Fruit fly (Drosophila melanogaster) whole organism, embryonic: Measurements from ENCODE around the gene CG42759.
A peak's percentile ranks its signal among the peaks of the same experiment; 100 is the strongest.

Experiments
- Aef1 ChIP-seq: fragments of 200-800 bp; sonication (Bioruptor generic); IDR thresholded peaks from 3 replicates; pipeline ENCODE4 v1.3.6; 2022; ENCODE audit warnings: missing biosample characterization, missing genetic modification characterization
- Atf6 ChIP-seq: fragments of 200-800 bp; sonication (Bioruptor generic); IDR thresholded peaks from 2 replicates; pipeline ENCODE4 v1.3.6; 2022; ENCODE audit warnings: missing biosample characterization, missing genetic modification characterization
- Bteb2 ChIP-seq: fragments of 200-800 bp; sonication (Bioruptor generic); optimal IDR thresholded peaks from 2 replicates; lab custom pipeline; 2016; ENCODE audit warnings: missing biosample characterization, missing genetic modification characterization
- CG10274 ChIP-seq: fragments of 200-800 bp; sonication (Bioruptor generic); optimal IDR thresholded peaks from 3 replicates; lab custom pipeline; 2017; ENCODE audit warnings: missing biosample characterization, mild to moderate bottlenecking, missing genetic modification characterization
- CG10654 ChIP-seq: fragments of 200-800 bp; sonication (Bioruptor generic); optimal IDR thresholded peaks from 2 replicates; lab custom pipeline; 2016; ENCODE audit warnings: missing biosample characterization, missing genetic modification characterization
- CG11093 ChIP-seq: fragments of 200-800 bp; sonication (Bioruptor generic); IDR thresholded peaks from 3 replicates; pipeline ENCODE4 v1.3.6; 2022; ENCODE audit warnings: missing biosample characterization, missing genetic modification characterization
- CG13894 ChIP-seq: fragments of 200-800 bp; sonication (Bioruptor generic); optimal IDR thresholded peaks from 3 replicates; lab custom pipeline; 2018; ENCODE audit warnings: missing biosample characterization, mild to moderate bottlenecking, missing genetic modification characterization, moderate library complexity
- CG14860 ChIP-seq: fragments of 200-800 bp; sonication (Bioruptor generic); IDR thresholded peaks from 3 replicates; pipeline ENCODE4 v1.3.6; 2022; ENCODE audit warnings: missing biosample characterization, missing genetic modification characterization; ENCODE audit not compliant: partially characterized antibody
- CG16815 ChIP-seq: fragments of 200-800 bp; sonication (Bioruptor generic); optimal IDR thresholded peaks from 3 replicates; lab custom pipeline; 2017; ENCODE audit warnings: missing biosample characterization, mild to moderate bottlenecking, missing genetic modification characterization
- CG16863 ChIP-seq: fragments of 200-800 bp; sonication (Bioruptor generic); optimal IDR thresholded peaks from 3 replicates; lab custom pipeline; 2016; ENCODE audit warnings: missing biosample characterization, missing genetic modification characterization
- CG17328 ChIP-seq: fragments of 200-800 bp; sonication (Bioruptor generic); IDR thresholded peaks from 2 replicates; pipeline ENCODE4 v1.3.6; 2022; ENCODE audit warnings: missing biosample characterization, missing genetic modification characterization
- CG17912 ChIP-seq: fragments of 200-800 bp; sonication (Bioruptor generic); optimal IDR thresholded peaks from 2 replicates; lab custom pipeline; 2018; ENCODE audit warnings: missing biosample characterization, mild to moderate bottlenecking, missing genetic modification characterization
- CG18476 ChIP-seq: fragments of 200-800 bp; sonication (Bioruptor generic); optimal IDR thresholded peaks from 2 replicates; lab custom pipeline; 2016; ENCODE audit warnings: missing biosample characterization, mild to moderate bottlenecking, missing genetic modification characterization
- CG18619 ChIP-seq: fragments of 200-800 bp; sonication (Bioruptor generic); optimal IDR thresholded peaks from 3 replicates; lab custom pipeline; 2017; ENCODE audit warnings: missing biosample characterization, mild to moderate bottlenecking, missing genetic modification characterization
- CG2116 ChIP-seq: fragments of 200-800 bp; sonication (Bioruptor generic); optimal IDR thresholded peaks from 3 replicates; lab custom pipeline; 2018; ENCODE audit warnings: missing biosample characterization, mild to moderate bottlenecking, missing genetic modification characterization
- CG3065 ChIP-seq: fragments of 200-800 bp; sonication (Bioruptor generic); optimal IDR thresholded peaks from 2 replicates; lab custom pipeline; 2016; ENCODE audit warnings: missing biosample characterization, missing genetic modification characterization
- CG31388 ChIP-seq: fragments of 200-800 bp; sonication (Bioruptor generic); optimal IDR thresholded peaks from 2 replicates; lab custom pipeline; 2016; ENCODE audit warnings: missing biosample characterization, missing genetic modification characterization
- CG3995 ChIP-seq: fragments of 200-800 bp; sonication (Bioruptor generic); optimal IDR thresholded peaks from 3 replicates; lab custom pipeline; 2016; ENCODE audit warnings: missing biosample characterization, missing genetic modification characterization
- CG5953 ChIP-seq: fragments of 200-800 bp; sonication (Bioruptor generic); IDR thresholded peaks from 2 replicates; pipeline ENCODE4 v1.3.6; 2022; ENCODE audit warnings: missing biosample characterization, missing genetic modification characterization
- CG6765 ChIP-seq: fragments of 200-800 bp; sonication (Bioruptor generic); optimal IDR thresholded peaks from 3 replicates; lab custom pipeline; 2017; ENCODE audit warnings: missing biosample characterization, mild to moderate bottlenecking, missing genetic modification characterization
- CG8478 ChIP-seq: fragments of >200 bp; optimal IDR thresholded peaks from 2 replicates; lab custom pipeline; 2018
- CG8765 ChIP-seq: fragments of 200-800 bp; sonication (Bioruptor generic); IDR thresholded peaks from 2 replicates; pipeline ENCODE4 v1.3.6; 2022; ENCODE audit warnings: missing biosample characterization, missing genetic modification characterization
- CG9817 ChIP-seq: fragments of 200-800 bp; sonication (Bioruptor generic); optimal IDR thresholded peaks from 2 replicates; lab custom pipeline; 2018; ENCODE audit warnings: missing biosample characterization, mild to moderate bottlenecking, missing genetic modification characterization, moderate library complexity
- D19B ChIP-seq: fragments of 200-800 bp; sonication (Bioruptor generic); optimal IDR thresholded peaks from 2 replicates; lab custom pipeline; 2017; ENCODE audit warnings: missing biosample characterization, mild to moderate bottlenecking, missing genetic modification characterization
- Dref ChIP-seq: fragments of 200-800 bp; sonication (Bioruptor generic); IDR thresholded peaks from 2 replicates; pipeline ENCODE4 v1.3.6; 2022; ENCODE audit warnings: missing biosample characterization, missing genetic modification characterization
- Fer3 ChIP-seq: fragments of 200-800 bp; sonication (Bioruptor generic); optimal IDR thresholded peaks from 2 replicates; lab custom pipeline; 2018; ENCODE audit warnings: missing biosample characterization, mild to moderate bottlenecking, missing genetic modification characterization, moderate library complexity
- Gsc ChIP-seq: fragments of 200-800 bp; sonication (Bioruptor generic); IDR thresholded peaks from 2 replicates; pipeline ENCODE4 v1.3.6; 2022; ENCODE audit warnings: missing biosample characterization, missing genetic modification characterization
- HHEX ChIP-seq: fragments of 200-800 bp; sonication (Bioruptor generic); optimal IDR thresholded peaks from 3 replicates; lab custom pipeline; 2017; ENCODE audit warnings: missing biosample characterization, mild to moderate bottlenecking, missing genetic modification characterization, missing genetic modification reagents
- Hey ChIP-seq: fragments of 200-800 bp; sonication (Bioruptor generic); optimal IDR thresholded peaks from 3 replicates; lab custom pipeline; 2018; ENCODE audit warnings: missing biosample characterization, mild to moderate bottlenecking, missing genetic modification characterization
- Hsf ChIP-seq: fragments of 200-800 bp; sonication (Bioruptor generic); optimal IDR thresholded peaks from 3 replicates; lab custom pipeline; 2016; ENCODE audit warnings: missing biosample characterization, missing genetic modification characterization
- Poxn ChIP-seq: fragments of 200-800 bp; sonication (Bioruptor generic); IDR thresholded peaks from 2 replicates; pipeline ENCODE4 v1.3.6; 2022; ENCODE audit warnings: missing biosample characterization, missing genetic modification characterization
- Sin3A ChIP-seq: fragments of >200 bp; optimal IDR thresholded peaks from 2 replicates; lab custom pipeline; 2018
- ash1 ChIP-seq: fragments of 200-800 bp; sonication (Bioruptor generic); optimal IDR thresholded peaks from 2 replicates; lab custom pipeline; 2018; ENCODE audit warnings: missing biosample characterization, mild to moderate bottlenecking, missing genetic modification characterization
- br ChIP-seq: fragments of >200 bp; optimal IDR thresholded peaks from 2 replicates; lab custom pipeline; 2017
- cas ChIP-seq: fragments of 200-800 bp; sonication (Bioruptor generic); IDR thresholded peaks from 2 replicates; pipeline ENCODE4 v1.3.6; 2022; ENCODE audit warnings: missing biosample characterization, missing genetic modification characterization
- gcm ChIP-seq: fragments of 200-800 bp; sonication (Bioruptor generic); optimal IDR thresholded peaks from 2 replicates; lab custom pipeline; 2019; ENCODE audit warnings: missing biosample characterization, mild to moderate bottlenecking, missing genetic modification characterization, moderate library complexity
- hkb ChIP-seq, 2 experiments: fragments of 200-800 bp in 1 of 2; fragments of >200 bp in 1 of 2; sonication (Bioruptor generic) in 1 of 2; IDR thresholded peaks in 1 of 2; optimal IDR thresholded peaks in 1 of 2; 2 replicates each; pipeline versions ENCODE4 v1.3.6 to Lab custom; 2017 to 2022; ENCODE audit warnings: missing biosample characterization in 1 of 2, missing genetic modification characterization in 1 of 2
- inv ChIP-seq: fragments of 200-800 bp; sonication (Bioruptor generic); IDR thresholded peaks from 2 replicates; pipeline ENCODE4 v1.3.6; 2022; ENCODE audit warnings: missing biosample characterization, missing genetic modification characterization; ENCODE audit not compliant: partially characterized antibody
- jing ChIP-seq: fragments of 200-800 bp; sonication (Bioruptor generic); optimal IDR thresholded peaks from 2 replicates; lab custom pipeline; 2018; ENCODE audit warnings: missing biosample characterization, mild to moderate bottlenecking, missing genetic modification characterization
- kah ChIP-seq: fragments of 200-800 bp; sonication (Bioruptor generic); optimal IDR thresholded peaks from 2 replicates; lab custom pipeline; 2018; ENCODE audit warnings: missing biosample characterization, mild to moderate bottlenecking, missing genetic modification characterization
- mam ChIP-seq: fragments of 200-800 bp; sonication (Bioruptor generic); optimal IDR thresholded peaks from 3 replicates; lab custom pipeline; 2016; ENCODE audit warnings: missing biosample characterization, missing genetic modification characterization
- nerfin-2 ChIP-seq: fragments of 200-800 bp; sonication (Bioruptor generic); IDR thresholded peaks from 2 replicates; pipeline ENCODE4 v1.3.6; 2022; ENCODE audit warnings: missing biosample characterization, missing genetic modification characterization; ENCODE audit not compliant: partially characterized antibody
- pb ChIP-seq: fragments of 200-800 bp; sonication (Bioruptor generic); optimal IDR thresholded peaks from 3 replicates; lab custom pipeline; 2016; ENCODE audit warnings: missing biosample characterization, missing genetic modification characterization
- pita ChIP-seq: fragments of 200-800 bp; sonication (Bioruptor generic); optimal IDR thresholded peaks from 2 replicates; lab custom pipeline; 2017; ENCODE audit warnings: missing biosample characterization, mild to moderate bottlenecking, missing genetic modification characterization
- schlank ChIP-seq: fragments of 200-800 bp; sonication (Bioruptor generic); optimal IDR thresholded peaks from 2 replicates; lab custom pipeline; 2018; ENCODE audit warnings: missing biosample characterization, mild to moderate bottlenecking, missing genetic modification characterization
- scrt ChIP-seq: fragments of 200-800 bp; sonication (Bioruptor generic); optimal IDR thresholded peaks from 2 replicates; lab custom pipeline; 2018; ENCODE audit warnings: missing biosample characterization, mild to moderate bottlenecking, missing genetic modification characterization, moderate library complexity
- slp2 ChIP-seq: fragments of 200-800 bp; sonication (Bioruptor generic); optimal IDR thresholded peaks from 2 replicates; lab custom pipeline; 2016; ENCODE audit warnings: missing biosample characterization, missing genetic modification characterization
- ssp ChIP-seq: fragments of 200-800 bp; sonication (Bioruptor generic); IDR thresholded peaks from 2 replicates; pipeline ENCODE4 v1.3.6; 2022; ENCODE audit warnings: missing biosample characterization, missing genetic modification characterization
- tgo ChIP-seq: fragments of 200-800 bp; sonication (Bioruptor generic); IDR thresholded peaks from 3 replicates; pipeline ENCODE4 v1.3.6; 2022; ENCODE audit warnings: missing biosample characterization, missing genetic modification characterization
- tin ChIP-seq: fragments of 200-800 bp; sonication (Bioruptor generic); optimal IDR thresholded peaks from 3 replicates; lab custom pipeline; 2016; ENCODE audit warnings: missing biosample characterization, missing genetic modification characterization
- unpg ChIP-seq: fragments of 200-800 bp; sonication (Bioruptor generic); optimal IDR thresholded peaks from 3 replicates; lab custom pipeline; 2018; ENCODE audit warnings: missing biosample characterization, mild to moderate bottlenecking, missing genetic modification characterization, moderate library complexity
- z ChIP-seq: fragments of 200-800 bp; sonication (Bioruptor generic); IDR thresholded peaks from 3 replicates; pipeline ENCODE4 v1.3.6; 2022; ENCODE audit warnings: missing biosample characterization, missing genetic modification characterization

Gene CG42759

DNA sequence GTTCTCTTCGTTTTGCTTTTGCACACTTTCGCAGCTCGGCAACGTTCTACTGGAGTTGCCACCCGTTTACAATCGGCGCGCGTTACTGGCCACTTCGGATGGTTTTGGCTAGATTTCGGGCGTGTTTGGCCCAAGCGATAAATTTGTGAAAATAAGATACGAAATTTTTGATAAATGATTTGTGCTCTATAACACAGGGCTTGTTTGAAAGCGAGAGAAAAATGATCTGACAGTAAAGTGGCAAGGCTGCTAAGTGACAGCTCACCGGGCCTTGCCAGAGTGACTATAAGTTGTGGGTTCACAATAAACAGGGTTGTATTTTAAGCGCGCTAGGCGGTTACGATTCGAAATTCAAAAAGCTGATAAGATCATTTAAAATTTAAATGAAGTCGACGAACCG, 32.9 kb upstream of the CG42759 start, which contains the start of gene Fmr1 (continued):
- TF ChIP-seq CG10274 (GFP tag; lab: Kevin White, UChicago) (no peak), cas (no peak), gcm (GFP tag; lab: Kevin White, UChicago) (no peak), jing (no peak), CG13894 (tag; lab: Kevin White, UChicago) (no peak), Gsc (GFP tag; lab: Robert Waterston, UW) (no peak), br (lab: Kevin White, UChicago) (no peak), CG16863 (GFP tag; lab: Kevin White, UChicago) (peak; percentile 30), hkb (optimal IDR thresholded peaks at IDR 0.05; lab: Kevin White, UChicago) (peak; percentile 90), hkb (GFP tag; IDR thresholded peaks at IDR 0.05; lab: Robert Waterston, UW) (peak; percentile 26; the same call in 1 of the 2 replicates), tin (GFP tag; lab: Kevin White, UChicago) (peak; percentile 29), CG16815 (peak; percentile 9), z (GFP tag; lab: Robert Waterston, UW) (no peak), Fer3 (tag; lab: Kevin White, UChicago) (peak; percentile 33), HHEX (GFP tag; lab: Kevin White, UChicago) (no peak), CG5953 (GFP tag; lab: Robert Waterston, UW) (no peak), ssp (GFP tag; lab: Robert Waterston, UW) (no peak), CG18476 (GFP tag; lab: Kevin White, UChicago) (no peak), Hey (tag; lab: Kevin White, UChicago) (no peak), CG17912 (GFP tag; lab: Kevin White, UChicago) (no peak), Atf6 (GFP tag; lab: Robert Waterston, UW) (peak; percentile 40; the same call in 1 of the 2 replicates), tgo (GFP tag; lab: Robert Waterston, UW) (no peak), pb (GFP tag; lab: Kevin White, UChicago) (peak; percentile 60), CG6765 (GFP tag; lab: Kevin White, UChicago) (no peak), CG17328 (peak; percentile 26; the same call in 1 of the 2 replicates), scrt (GFP tag; lab: Kevin White, UChicago) (no peak), Hsf (GFP tag; lab: Kevin White, UChicago) (peak; percentile 52), unpg (peak; percentile 43), CG3995 (peak; percentile 41), slp2 (GFP tag; lab: Kevin White, UChicago) (peak; percentile 49), inv (GFP tag; lab: Robert Waterston, UW) (no peak; the same call in 1 of the 2 replicates), kah (no peak), Dref (GFP tag; lab: Robert Waterston, UW) (peak; percentile 42; the same call in 1 of the 2 replicates), mam (GFP tag; lab: Kevin White, UChicago) (peak; percentile 68), CG8765 (no peak), CG14860 (GFP tag; lab: Robert Waterston, UW) (no peak), CG8478 (lab: Kevin White, UChicago) (no peak), CG11093 (GFP tag; lab: Robert Waterston, UW) (no peak), CG10654 (GFP tag; lab: Kevin White, UChicago) (peak; percentile 32), schlank (tag; lab: Kevin White, UChicago) (peak; percentile 12), Poxn (GFP tag; lab: Robert Waterston, UW) (no peak), ash1 (GFP tag; lab: Kevin White, UChicago) (no peak), Bteb2 (peak; percentile 54), CG9817 (tag; lab: Kevin White, UChicago) (peak; percentile 71), Aef1 (GFP tag; lab: Robert Waterston, UW) (peak; percentile 55), CG31388 (no peak), D19B (GFP tag; lab: Kevin White, UChicago) (no peak), pita (no peak), CG3065 (GFP tag; lab: Kevin White, UChicago) (no peak), nerfin-2 (GFP tag; lab: Robert Waterston, UW) (no peak), Sin3A (lab: Kevin White, UChicago) (peak; percentile 99), CG18619 (peak; percentile 31), CG2116 (GFP tag; lab: Kevin White, UChicago) (peak; percentile 100)
